Fruit fly (Drosophila melanogaster): ENCODE results near the gene CG4496.

Gene CG4496

DNA sequence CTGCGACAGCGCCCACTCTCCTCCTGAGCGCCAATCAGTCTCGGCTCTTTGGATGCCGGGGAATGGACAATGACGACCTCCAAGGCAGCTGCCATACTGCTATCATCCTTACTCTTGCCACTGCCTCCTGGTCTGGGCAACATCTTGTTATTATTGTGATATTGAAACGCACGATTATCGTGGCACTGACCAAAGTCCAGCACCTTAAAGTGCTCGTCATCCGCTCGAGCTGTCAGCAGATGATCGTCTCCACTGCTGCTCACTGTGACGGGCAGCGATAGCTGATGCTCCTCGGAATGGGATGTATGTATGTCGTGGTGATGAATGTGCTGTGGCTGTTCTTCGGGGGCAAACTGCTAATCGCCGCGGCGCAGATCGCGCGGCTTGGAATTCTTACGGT is 17.9 kb upstream of the CG4496 start:
- TF ChIP-seq CG12768 (GFP tag; optimal IDR thresholded peaks at IDR 0.05) (no peak), tj (GFP tag; optimal IDR thresholded peaks at IDR 0.05) (no peak), CG5204 (GFP tag; optimal IDR thresholded peaks at IDR 0.05) (no peak), CG11617 (GFP tag; optimal IDR thresholded peaks at IDR 0.05) (no peak), CG33017 (tag; optimal IDR thresholded peaks at IDR 0.05) (no peak), CG7045 (GFP tag; optimal IDR thresholded peaks at IDR 0.05) (no peak), CG14711 (tag; optimal IDR thresholded peaks at IDR 0.05) (no peak), CG7101 (tag; optimal IDR thresholded peaks at IDR 0.05) (no peak), cnc (optimal IDR thresholded peaks at IDR 0.05) (no peak), ovo (GFP tag; optimal IDR thresholded peaks at IDR 0.05) (no peak), kay (GFP tag; ENCODE audit: borderline replicate concordance) (no peak)

DNA sequence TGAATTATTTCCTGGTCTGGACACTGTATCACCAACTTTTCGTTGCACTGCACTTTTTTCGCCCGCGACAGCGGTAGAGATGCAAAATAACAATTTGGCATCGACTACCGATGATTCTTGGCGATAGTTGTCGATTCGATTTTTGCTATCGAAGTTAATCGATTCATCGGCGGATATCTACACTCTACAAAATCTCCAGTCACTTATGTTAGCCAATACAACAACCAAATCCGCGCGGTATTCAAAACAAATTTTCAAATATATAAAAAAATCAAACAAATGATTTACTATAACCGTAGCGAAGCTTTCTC is 14.3 kb upstream of the CG4496 start, which contains the start of gene CG4502:
CG4502 (minus strand) TSS at position 93 of the 311 bp plus-strand sequence.
- TF ChIP-seq pad (GFP tag; optimal IDR thresholded peaks at IDR 0.05), result no peak
- no peak for TF ChIP-seq ovo (GFP tag; optimal IDR thresholded peaks at IDR 0.05)
- TF ChIP-seq CG5204 (GFP tag; optimal IDR thresholded peaks at IDR 0.05), result no peak
- TF ChIP-seq Clk (GFP tag; optimal IDR thresholded peaks at IDR 0.05), result no peak
- peak; percentile 57 for TF ChIP-seq CG1620 (GFP tag; optimal IDR thresholded peaks at IDR 0.05)
- no peak for TF ChIP-seq CG12768 (GFP tag; optimal IDR thresholded peaks at IDR 0.05)
- no peak for TF ChIP-seq tj (GFP tag; optimal IDR thresholded peaks at IDR 0.05)
- no peak for TF ChIP-seq toe (GFP tag; optimal IDR thresholded peaks at IDR 0.05)
- TF ChIP-seq CG7101 (tag; optimal IDR thresholded peaks at IDR 0.05), result peak; percentile 23
- no peak for TF ChIP-seq kay (GFP tag; ENCODE audit: borderline replicate concordance)
- TF ChIP-seq cnc (optimal IDR thresholded peaks at IDR 0.05), result no peak
- no peak for TF ChIP-seq CG14711 (tag; optimal IDR thresholded peaks at IDR 0.05)
- TF ChIP-seq Crg-1 (GFP tag; optimal IDR thresholded peaks at IDR 0.05), result no peak
- TF ChIP-seq cic (GFP tag; optimal IDR thresholded peaks at IDR 0.05), result no peak
- TF ChIP-seq CG7045 (GFP tag; optimal IDR thresholded peaks at IDR 0.05), result peak; percentile 20
- TF ChIP-seq Hr96 (GFP tag; optimal IDR thresholded peaks at IDR 0.05), result no peak
- TF ChIP-seq Mnt (GFP tag; optimal IDR thresholded peaks at IDR 0.05), result no peak
- peak; percentile 12 for TF ChIP-seq CG11617 (GFP tag; optimal IDR thresholded peaks at IDR 0.05)
- no peak for TF ChIP-seq CG33017 (tag; optimal IDR thresholded peaks at IDR 0.05)
- peak; percentile 67 for TF ChIP-seq bab1 (GFP tag; optimal IDR thresholded peaks at IDR 0.05)

DNA sequence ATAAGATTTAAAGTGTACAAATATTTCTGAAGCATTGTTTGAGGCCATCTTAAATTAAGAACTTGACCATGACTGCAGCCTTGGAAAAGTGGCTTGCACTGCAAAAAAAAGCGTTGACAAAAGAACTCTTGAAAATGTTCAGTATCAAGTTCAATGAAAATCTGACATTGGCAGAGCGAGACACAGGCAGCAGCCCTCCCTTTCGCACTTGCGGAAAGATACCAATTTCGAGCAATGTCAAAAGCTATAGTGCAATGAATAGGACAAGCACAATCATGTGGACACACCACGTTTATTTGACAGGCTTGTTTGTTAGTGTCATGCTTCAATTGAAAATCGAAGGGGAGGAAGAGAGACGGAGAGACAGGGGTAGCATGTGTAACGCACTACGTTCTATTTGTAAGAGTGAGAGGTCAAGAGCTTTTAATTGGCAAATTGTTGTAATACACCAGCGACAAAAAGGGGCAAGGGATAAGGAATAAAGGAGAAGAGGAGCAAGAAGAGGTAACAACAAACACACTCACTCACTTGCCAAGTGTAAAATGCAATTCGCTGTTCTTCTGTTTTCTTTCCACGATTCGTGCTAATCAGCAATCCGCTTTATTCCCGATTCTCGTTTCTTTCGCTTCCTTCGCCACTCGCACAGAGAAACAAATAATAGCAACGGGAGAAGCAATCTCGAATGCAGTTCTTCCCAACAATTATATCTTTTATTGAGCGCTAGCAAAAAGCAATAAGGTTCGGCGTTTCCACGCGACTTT is 13.8 kb upstream of the CG4496 start:
- TF ChIP-seq Mnt (GFP tag; optimal IDR thresholded peaks at IDR 0.05) (peak; percentile 73), CG12768 (GFP tag; optimal IDR thresholded peaks at IDR 0.05) (peak; percentile 49), toe (GFP tag; optimal IDR thresholded peaks at IDR 0.05) (no peak), Hr96 (GFP tag; optimal IDR thresholded peaks at IDR 0.05) (no peak), cnc (optimal IDR thresholded peaks at IDR 0.05) (peak in 1 of 2 experiments; percentile 8), tj (GFP tag; optimal IDR thresholded peaks at IDR 0.05) (peak; percentile 90), bab1 (GFP tag; optimal IDR thresholded peaks at IDR 0.05) (no peak), CG33017 (tag; optimal IDR thresholded peaks at IDR 0.05) (peak; percentile 24), CG11617 (GFP tag; optimal IDR thresholded peaks at IDR 0.05) (peak; percentile 43), kay (GFP tag; ENCODE audit: borderline replicate concordance) (peak; percentile 71), pad (GFP tag; optimal IDR thresholded peaks at IDR 0.05) (peak; percentile 46), Clk (GFP tag; optimal IDR thresholded peaks at IDR 0.05) (no peak), Crg-1 (GFP tag; optimal IDR thresholded peaks at IDR 0.05) (no peak), CG1620 (GFP tag; optimal IDR thresholded peaks at IDR 0.05) (no peak), cic (GFP tag; optimal IDR thresholded peaks at IDR 0.05) (peak; percentile 87), CG14711 (tag; optimal IDR thresholded peaks at IDR 0.05) (no peak), CG5204 (GFP tag; optimal IDR thresholded peaks at IDR 0.05) (no peak), ovo (GFP tag; optimal IDR thresholded peaks at IDR 0.05) (no peak)

DNA sequence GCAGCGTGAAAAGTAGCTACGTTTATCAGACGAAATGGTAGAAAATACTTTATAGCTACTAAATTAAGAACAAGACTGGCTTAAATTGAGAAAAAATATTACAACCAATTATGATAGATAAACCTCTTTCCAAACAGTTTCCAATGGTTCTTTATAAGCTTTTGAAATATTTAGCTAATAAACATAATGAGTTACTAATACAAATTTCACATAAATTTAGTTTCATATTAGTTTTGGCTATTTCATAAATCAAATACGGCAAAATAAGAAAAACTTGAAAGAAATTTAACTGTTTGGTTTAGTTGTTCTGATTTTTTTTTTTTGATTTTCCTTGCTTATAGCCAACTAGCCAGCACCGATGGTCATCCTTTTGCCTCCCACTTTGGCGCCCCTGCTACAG is 10.4 kb upstream of the CG4496 start:
- TF ChIP-seq cnc (optimal IDR thresholded peaks at IDR 0.05) (no peak), CG14711 (tag; optimal IDR thresholded peaks at IDR 0.05) (no peak), CG5204 (GFP tag; optimal IDR thresholded peaks at IDR 0.05) (no peak), kay (GFP tag; ENCODE audit: borderline replicate concordance) (no peak), pad (GFP tag; optimal IDR thresholded peaks at IDR 0.05) (no peak)

DNA sequence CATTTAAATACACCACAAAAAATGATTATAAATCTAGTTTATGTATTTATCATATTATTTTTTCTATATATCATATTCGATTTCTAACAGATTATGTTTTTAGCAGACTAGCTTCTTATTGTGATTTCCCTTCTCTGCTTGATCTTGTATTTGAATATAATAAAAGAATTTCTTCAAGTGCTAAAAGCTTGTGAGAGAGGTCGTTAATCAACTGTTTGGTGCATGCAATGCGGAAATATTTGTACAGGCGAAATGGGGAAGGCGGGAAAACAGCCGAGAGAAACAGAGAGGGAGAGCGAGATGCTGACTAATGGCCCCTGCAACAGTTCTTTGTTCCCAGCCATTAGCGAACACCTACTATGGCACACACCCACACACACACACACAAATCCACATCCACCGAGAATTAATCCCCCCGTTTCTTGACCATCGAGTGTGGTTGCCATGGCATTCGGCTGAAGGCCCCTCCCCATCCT is 9.9 kb upstream of the CG4496 start:
- TF ChIP-seq CG5204 (GFP tag; optimal IDR thresholded peaks at IDR 0.05) (peak; percentile 14), cic (GFP tag; optimal IDR thresholded peaks at IDR 0.05) (peak; percentile 27), ovo (GFP tag; optimal IDR thresholded peaks at IDR 0.05) (no peak), bab1 (GFP tag; optimal IDR thresholded peaks at IDR 0.05) (no peak), CG11617 (GFP tag; optimal IDR thresholded peaks at IDR 0.05) (no peak), CG33017 (tag; optimal IDR thresholded peaks at IDR 0.05) (no peak), tj (GFP tag; optimal IDR thresholded peaks at IDR 0.05) (peak; percentile 2), Hr96 (GFP tag; optimal IDR thresholded peaks at IDR 0.05) (no peak), CG12768 (GFP tag; optimal IDR thresholded peaks at IDR 0.05) (no peak), kay (GFP tag; ENCODE audit: borderline replicate concordance) (peak; percentile 71), pad (GFP tag; optimal IDR thresholded peaks at IDR 0.05) (peak; percentile 67), CG1620 (GFP tag; optimal IDR thresholded peaks at IDR 0.05) (no peak), CG14711 (tag; optimal IDR thresholded peaks at IDR 0.05) (peak; percentile 49), CG7101 (tag; optimal IDR thresholded peaks at IDR 0.05) (no peak), cnc (optimal IDR thresholded peaks at IDR 0.05) (no peak), CG7045 (GFP tag; optimal IDR thresholded peaks at IDR 0.05) (peak; percentile 49), toe (GFP tag; optimal IDR thresholded peaks at IDR 0.05) (no peak), Clk (GFP tag; optimal IDR thresholded peaks at IDR 0.05) (no peak)

DNA sequence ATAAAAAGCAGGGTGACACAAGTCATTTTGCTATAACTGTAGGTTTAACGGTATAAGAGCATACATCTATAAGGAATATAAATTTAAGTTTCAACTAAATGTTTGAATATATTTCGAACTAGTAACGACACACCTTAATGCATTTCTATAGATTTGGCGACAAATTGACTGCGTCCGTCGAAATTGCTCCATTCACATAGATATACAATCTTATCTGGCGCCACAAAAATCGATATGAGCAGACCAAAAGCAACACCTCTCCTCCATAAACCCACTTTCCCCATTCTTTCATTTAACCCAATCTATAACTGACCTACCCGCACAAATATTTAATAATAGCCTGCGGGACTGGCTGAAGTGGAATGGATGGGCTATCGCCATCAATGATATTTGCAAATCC is 8.8 kb upstream of the CG4496 start:
- TF ChIP-seq CG11617 (GFP tag; optimal IDR thresholded peaks at IDR 0.05) (no peak), CG1620 (GFP tag; optimal IDR thresholded peaks at IDR 0.05) (no peak), ovo (GFP tag; optimal IDR thresholded peaks at IDR 0.05) (no peak), tj (GFP tag; optimal IDR thresholded peaks at IDR 0.05) (no peak), Crg-1 (GFP tag; optimal IDR thresholded peaks at IDR 0.05) (no peak), bab1 (GFP tag; optimal IDR thresholded peaks at IDR 0.05) (no peak), pad (GFP tag; optimal IDR thresholded peaks at IDR 0.05) (no peak), Clk (GFP tag; optimal IDR thresholded peaks at IDR 0.05) (no peak), CG7101 (tag; optimal IDR thresholded peaks at IDR 0.05) (no peak), CG14711 (tag; optimal IDR thresholded peaks at IDR 0.05) (no peak), cnc (optimal IDR thresholded peaks at IDR 0.05) (no peak), cic (GFP tag; optimal IDR thresholded peaks at IDR 0.05) (no peak), kay (GFP tag; ENCODE audit: borderline replicate concordance) (no peak), CG5204 (GFP tag; optimal IDR thresholded peaks at IDR 0.05) (no peak), CG12768 (GFP tag; optimal IDR thresholded peaks at IDR 0.05) (no peak), CG33017 (tag; optimal IDR thresholded peaks at IDR 0.05) (no peak), Mnt (GFP tag; optimal IDR thresholded peaks at IDR 0.05) (no peak), Hr96 (GFP tag; optimal IDR thresholded peaks at IDR 0.05) (no peak)

All from whole organism, adult.